Worm (Caenorhabditis elegans) whole organism, late embryonic: ENCODE results near the gene T28D9.16.

Source experiments
- F13H6.1 ChIP-seq: sonication (generic microtip); optimal IDR thresholded peaks from 2 replicates; lab custom pipeline; 2016; ENCODE audit warnings: missing genetic modification characterization, missing compliant biosample characterization
- K02D7.2 ChIP-seq: sonication (generic microtip); optimal IDR thresholded peaks from 2 replicates; lab custom pipeline; 2017; ENCODE audit warnings: mild to moderate bottlenecking, missing genetic modification characterization, missing compliant biosample characterization
- K09A11.1 ChIP-seq: sonication (generic microtip); optimal IDR thresholded peaks from 2 replicates; lab custom pipeline; 2017; ENCODE audit warnings: antibody characterized with exemption, mild to moderate bottlenecking, missing genetic modification characterization, missing compliant biosample characterization; ENCODE audit not compliant: insufficient read depth
- ama-1 ChIP-seq: fragments of 150-350 bp; optimal IDR thresholded peaks from 2 replicates; lab custom pipeline; 2014
- ceh-14 ChIP-seq: sonication (generic microtip); optimal IDR thresholded peaks from 2 replicates; lab custom pipeline; 2016; ENCODE audit warnings: missing genotype, missing genetic modification characterization, missing compliant biosample characterization
- elt-2 ChIP-seq: sonication (generic microtip); optimal IDR thresholded peaks from 2 replicates; lab custom pipeline; 2016; ENCODE audit warnings: missing genetic modification reagents, missing genetic modification characterization, missing compliant biosample characterization
- hlh-13 ChIP-seq: fragments of 200-800 bp; sonication (Bioruptor generic); optimal IDR thresholded peaks from 2 replicates; lab custom pipeline; 2018; ENCODE audit warnings: mild to moderate bottlenecking, missing genetic modification characterization, missing compliant biosample characterization
- lin-11 ChIP-seq: fragments of 200-800 bp; sonication (Bioruptor generic); optimal IDR thresholded peaks from 2 replicates; lab custom pipeline; 2018; ENCODE audit warnings: mild to moderate bottlenecking, missing genetic modification characterization, missing compliant biosample characterization
- nfya-1 ChIP-seq: sonication (generic microtip); optimal IDR thresholded peaks from 2 replicates; lab custom pipeline; 2017; ENCODE audit warnings: missing genetic modification characterization, mild to moderate bottlenecking, missing compliant biosample characterization, antibody characterized with exemption, moderate library complexity
- nhr-11 ChIP-seq: fragments of 150-350 bp; optimal IDR thresholded peaks from 2 replicates; lab custom pipeline; 2014; ENCODE audit warnings: missing biosample characterization, missing genetic modification characterization
- nhr-232 ChIP-seq: sonication (generic microtip); optimal IDR thresholded peaks from 2 replicates; lab custom pipeline; 2016; ENCODE audit warnings: missing genetic modification characterization, missing compliant biosample characterization
- ref-2 ChIP-seq: sonication (generic microtip); optimal IDR thresholded peaks from 2 replicates; lab custom pipeline; 2016; ENCODE audit warnings: missing genetic modification characterization, missing compliant biosample characterization
- rnt-1 ChIP-seq: sonication (generic microtip); optimal IDR thresholded peaks from 2 replicates; lab custom pipeline; 2016; ENCODE audit warnings: missing genetic modification characterization, missing compliant biosample characterization

DNA sequence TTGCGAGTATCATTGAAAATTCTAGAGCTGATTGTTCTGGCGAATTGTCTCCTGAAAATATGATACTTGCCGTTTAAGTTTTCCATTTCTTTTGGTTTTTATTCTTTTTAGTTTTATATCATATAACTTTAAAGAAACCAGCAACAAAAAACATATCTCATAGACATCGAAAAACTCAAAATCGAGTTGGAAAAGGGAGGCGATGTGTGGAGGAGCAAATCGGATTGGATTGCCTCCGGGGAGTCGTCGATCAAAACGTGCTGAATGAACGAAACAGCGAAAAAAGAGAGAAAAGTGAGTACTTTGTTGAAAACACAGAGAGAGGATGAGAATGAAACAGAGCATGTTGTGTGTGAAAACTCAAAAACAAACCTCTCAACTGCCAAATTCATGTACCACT, 21.6 kb downstream of the T28D9.16 start:
- no peak for TF ChIP-seq ceh-14 (tag; lab: Kevin White, UChicago)
- TF ChIP-seq nhr-232 = no peak
- no peak for TF ChIP-seq hlh-13 (GFP tag; lab: Kevin White, UChicago)
- TF ChIP-seq K02D7.2 (tag; lab: Kevin White, UChicago) = no peak
- TF ChIP-seq elt-2 (tag; lab: Kevin White, UChicago) = no peak
- TF ChIP-seq ama-1 = no peak
- TF ChIP-seq ref-2 (tag; lab: Kevin White, UChicago) = no peak
- TF ChIP-seq nfya-1 (tag; lab: Kevin White, UChicago) = no peak
- TF ChIP-seq lin-11 (tag; lab: Kevin White, UChicago) = no peak
- TF ChIP-seq F13H6.1 (tag; lab: Kevin White, UChicago) = no peak
- no peak for TF ChIP-seq nhr-11 (tag; lab: Kevin White, UChicago)
- no peak for TF ChIP-seq K09A11.1 (tag; lab: Kevin White, UChicago)
- TF ChIP-seq rnt-1 (tag; lab: Kevin White, UChicago) = no peak
